Worm (Caenorhabditis elegans): ENCODE measurements around the gene F52H2.15.

F52H2.15 gene

ce11 chrX:2598833-2599279 is 33.7 kb downstream of the F52H2.15 start:
- TF ChIP-seq tbx-2 (tag; optimal IDR thresholded peaks at IDR 0.05) = peak; percentile 65
- no peak for TF ChIP-seq odd-2 (tag; optimal IDR thresholded peaks at IDR 0.05)
- TF ChIP-seq K09A11.1 (tag; optimal IDR thresholded peaks at IDR 0.05; ENCODE audit: insufficient read depth) = no peak
- TF ChIP-seq ceh-31 (tag; optimal IDR thresholded peaks at IDR 0.05) = peak; percentile 78
- TF ChIP-seq ceh-19 (GFP tag; optimal IDR thresholded peaks at IDR 0.05) = no peak
- TF ChIP-seq unc-3 (GFP tag; conservative IDR thresholded peaks at IDR 0.05) = no peak
- no peak for TF ChIP-seq unc-3 (tag; optimal IDR thresholded peaks at IDR 0.05)
- no peak for TF ChIP-seq pqm-1 (tag; optimal IDR thresholded peaks at IDR 0.05)
- no peak for TF ChIP-seq dmd-4 (tag; optimal IDR thresholded peaks at IDR 0.05; ENCODE audit: borderline replicate concordance)
- TF ChIP-seq ceh-14 (tag; optimal IDR thresholded peaks at IDR 0.05) = peak; percentile 74
- peak; percentile 72 for TF ChIP-seq rnt-1 (tag; optimal IDR thresholded peaks at IDR 0.05)
- TF ChIP-seq ama-1 (optimal IDR thresholded peaks at IDR 0.05) = no peak
- no peak for TF ChIP-seq ceh-48 (tag; optimal IDR thresholded peaks at IDR 0.05)
- TF ChIP-seq pag-3 (tag; optimal IDR thresholded peaks at IDR 0.05; ENCODE audit: borderline replicate concordance) = no peak
- peak; percentile 54 for TF ChIP-seq syd-9 (tag; optimal IDR thresholded peaks at IDR 0.05)
- TF ChIP-seq C38D4.7 (GFP tag; optimal IDR thresholded peaks at IDR 0.05) = peak; percentile 14
- TF ChIP-seq gmeb-2 (tag; optimal IDR thresholded peaks at IDR 0.05) = no peak
- TF ChIP-seq pha-2 (tag; optimal IDR thresholded peaks at IDR 0.05) = no peak
- TF ChIP-seq ttx-3 (tag; optimal IDR thresholded peaks at IDR 0.05) = no peak
- TF ChIP-seq nhr-11 (tag; optimal IDR thresholded peaks at IDR 0.05) = no peak
- peak; percentile 24 for TF ChIP-seq unc-55 (GFP tag; optimal IDR thresholded peaks at IDR 0.05)
- TF ChIP-seq fax-1 (tag; optimal IDR thresholded peaks at IDR 0.05) = peak; percentile 16
- TF ChIP-seq ceh-34 (tag; optimal IDR thresholded peaks at IDR 0.05) = peak; percentile 53
- peak; percentile 37 for TF ChIP-seq fkh-6 (tag; optimal IDR thresholded peaks at IDR 0.05)
- TF ChIP-seq elt-2 (tag; optimal IDR thresholded peaks at IDR 0.05) = no peak
- TF ChIP-seq pat-9 (tag; optimal IDR thresholded peaks at IDR 0.05) = no peak
- TF ChIP-seq nhr-232 (tag; optimal IDR thresholded peaks at IDR 0.05) = no peak
- TF ChIP-seq ahr-1 (tag; optimal IDR thresholded peaks at IDR 0.05) = no peak
- no peak for TF ChIP-seq zip-5 (tag; optimal IDR thresholded peaks at IDR 0.05)
- peak; percentile 61 for TF ChIP-seq nfya-1 (tag; optimal IDR thresholded peaks at IDR 0.05)
- no peak for TF ChIP-seq K02D7.2 (tag; optimal IDR thresholded peaks at IDR 0.05)
- TF ChIP-seq sox-4 (tag; optimal IDR thresholded peaks at IDR 0.05) = no peak
- TF ChIP-seq sdc-2 (tag; optimal IDR thresholded peaks at IDR 0.05) = peak; percentile 2
- peak; percentile 93 for TF ChIP-seq ceh-18 (tag; optimal IDR thresholded peaks at IDR 0.05)
- peak; percentile 40 for TF ChIP-seq C08G9.2 (tag; optimal IDR thresholded peaks at IDR 0.05)
- no peak for TF ChIP-seq tbx-7 (tag; optimal IDR thresholded peaks at IDR 0.05)
- TF ChIP-seq sox-2 (GFP tag; IDR thresholded peaks at IDR 0.05) = no peak
- no peak for TF ChIP-seq ceh-45 (GFP tag; IDR thresholded peaks at IDR 0.05)
- TF ChIP-seq hlh-15 (tag; optimal IDR thresholded peaks at IDR 0.05) = no peak
- no peak for TF ChIP-seq lin-11 (tag; optimal IDR thresholded peaks at IDR 0.05)
- TF ChIP-seq F13H6.1 (tag; optimal IDR thresholded peaks at IDR 0.05) = peak; percentile 37
- peak; percentile 75 for TF ChIP-seq unc-42 (tag; optimal IDR thresholded peaks at IDR 0.05)
- TF ChIP-seq ref-2 (tag; optimal IDR thresholded peaks at IDR 0.05) = no peak
- no peak for TF ChIP-seq eyg-1 (tag; optimal IDR thresholded peaks at IDR 0.05)
- TF ChIP-seq hlh-6 (tag; optimal IDR thresholded peaks at IDR 0.05) = peak; percentile 74
- TF ChIP-seq Y22D7AL.16 (tag; optimal IDR thresholded peaks at IDR 0.05) = no peak
